Fruit fly (Drosophila melanogaster): ENCODE results near the gene Pfdn2.

dm6 chr3L:11025261-11025660, 48.9 kb downstream of the Pfdn2 start, which contains the start of gene CG32079:
- TF ChIP-seq Ets21C (GFP tag; optimal IDR thresholded peaks at IDR 0.05) (no peak), Smox (GFP tag; optimal IDR thresholded peaks at IDR 0.05) (no peak)
